Fruit fly (Drosophila melanogaster): Measurements from ENCODE around the gene kairos.

The kairos gene

DNA sequence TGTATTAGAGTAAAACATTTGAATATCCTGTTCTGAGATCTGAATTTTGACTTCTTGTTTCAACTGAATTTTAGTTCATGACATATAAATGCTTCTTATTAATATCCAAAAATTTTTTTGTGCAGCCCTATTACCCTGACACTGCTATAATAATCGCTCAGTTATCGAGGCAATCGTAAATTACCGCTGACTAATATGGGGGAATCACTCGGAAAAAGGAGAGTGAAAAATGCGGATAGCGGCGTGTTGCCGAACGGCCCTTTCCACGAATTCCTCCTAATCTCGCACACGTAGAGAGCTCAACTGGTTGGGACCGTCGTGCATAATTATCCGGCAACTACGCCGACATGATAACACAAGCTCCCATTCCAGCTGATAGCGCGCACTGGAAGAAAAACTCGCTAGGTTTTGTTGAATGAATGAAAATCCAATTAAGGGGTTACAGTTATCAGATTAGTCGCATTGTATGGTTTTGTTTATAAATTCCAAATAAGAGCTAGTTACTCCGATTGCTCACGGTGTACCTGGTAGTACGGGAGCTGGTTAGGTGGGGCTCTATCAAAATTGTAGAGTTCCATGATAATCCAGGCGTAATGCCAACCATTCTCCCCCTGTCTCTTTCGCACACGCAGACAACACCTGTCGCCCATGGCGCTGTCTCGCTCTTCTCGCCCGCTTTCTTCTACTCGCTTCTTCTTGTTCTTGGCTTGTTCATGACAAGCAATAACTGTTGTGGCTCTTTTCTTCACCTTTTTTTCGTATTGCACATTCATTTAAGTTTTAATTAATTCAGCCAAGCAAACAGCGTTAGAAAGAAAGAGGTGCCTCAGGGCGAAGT lies 12.0 kb upstream of the kairos start (continued):
- TF ChIP-seq Hr38 (GFP tag; optimal IDR thresholded peaks at IDR 0.05) (no peak), CG6808 (GFP tag; optimal IDR thresholded peaks at IDR 0.05) (no peak), net (GFP tag; optimal IDR thresholded peaks at IDR 0.05) (peak; percentile 48), CG10631 (GFP tag; optimal IDR thresholded peaks at IDR 0.05) (peak; percentile 30), acj6 (GFP tag; optimal IDR thresholded peaks at IDR 0.05) (peak; percentile 32), Gug (GFP tag; IDR thresholded peaks at IDR 0.05) (peak; percentile 73), Eip75B (GFP tag; optimal IDR thresholded peaks at IDR 0.05) (peak; percentile 2), dsx (GFP tag; optimal IDR thresholded peaks at IDR 0.05; ENCODE audit: poor library complexity, severe bottlenecking) (no peak), fd59A (GFP tag; optimal IDR thresholded peaks at IDR 0.05) (peak; percentile 31), CG16779 (tag; optimal IDR thresholded peaks at IDR 0.05) (no peak), CG3919 (GFP tag; optimal IDR thresholded peaks at IDR 0.05) (peak; percentile 48), CG6276 (GFP tag; optimal IDR thresholded peaks at IDR 0.05) (peak; percentile 37), CG4318 (GFP tag; optimal IDR thresholded peaks at IDR 0.05) (peak; percentile 51)

DNA sequence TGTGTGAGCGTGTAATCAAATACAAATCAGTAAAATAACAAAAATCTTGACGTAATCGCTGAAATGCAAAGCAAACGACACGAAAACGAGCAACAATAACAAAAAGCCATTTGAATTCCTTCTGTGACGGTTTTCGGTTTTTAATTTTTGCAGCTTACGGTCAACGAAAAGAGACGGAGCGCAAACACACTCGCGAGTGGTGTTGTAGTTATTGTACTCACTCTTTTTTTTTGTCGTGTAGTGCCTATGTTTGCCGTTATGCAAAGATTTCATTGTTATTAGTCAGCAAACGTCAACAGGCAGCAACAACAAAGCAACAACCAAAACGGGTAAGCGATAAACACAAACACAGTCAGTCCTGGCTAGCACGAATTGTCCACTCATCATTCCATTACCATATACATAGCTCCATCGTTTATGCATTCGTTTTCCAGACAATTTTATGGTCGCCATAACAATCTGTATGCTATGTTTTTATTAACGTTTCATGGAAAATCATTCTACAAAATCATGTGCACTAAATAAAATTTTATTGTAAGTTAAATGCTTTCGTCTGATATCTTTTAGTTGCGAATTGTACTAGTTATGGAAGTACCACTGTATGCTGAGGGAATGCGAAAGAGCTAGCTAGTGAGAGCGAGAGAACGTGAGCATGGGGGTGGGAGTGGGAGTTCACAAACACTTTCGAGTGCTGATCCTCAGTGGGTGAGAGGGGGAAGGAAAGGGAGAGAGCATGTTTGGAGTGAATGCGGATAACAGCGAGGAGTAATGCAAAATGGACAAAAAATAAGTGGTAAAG lies 11.1 kb upstream of the kairos start:
- peak; percentile 73 for TF ChIP-seq CG6276 (GFP tag; optimal IDR thresholded peaks at IDR 0.05)
- TF ChIP-seq Sox102F (GFP tag; optimal IDR thresholded peaks at IDR 0.05) = peak; percentile 79
- TF ChIP-seq eg (GFP tag; IDR thresholded peaks at IDR 0.05) = peak; percentile 77
- TF ChIP-seq CG8632 (GFP tag; optimal IDR thresholded peaks at IDR 0.05) = peak; percentile 51
- TF ChIP-seq CG31627 (GFP tag; optimal IDR thresholded peaks at IDR 0.05) = peak; percentile 75
- peak; percentile 31 for TF ChIP-seq fd59A (GFP tag; optimal IDR thresholded peaks at IDR 0.05)
- peak; percentile 78 for TF ChIP-seq Hr4 (GFP tag; optimal IDR thresholded peaks at IDR 0.05)
- no peak for TF ChIP-seq CG7368 (GFP tag; optimal IDR thresholded peaks at IDR 0.05)
- TF ChIP-seq CG6792 (GFP tag; optimal IDR thresholded peaks at IDR 0.05) = peak; percentile 44
- TF ChIP-seq CG11294 (GFP tag; IDR thresholded peaks at IDR 0.05) = peak; percentile 72; the same call in 1 of the 2 replicates
- TF ChIP-seq CG6808 (GFP tag; optimal IDR thresholded peaks at IDR 0.05) = peak; percentile 42
- peak; percentile 12 for TF ChIP-seq Lpt (GFP tag; optimal IDR thresholded peaks at IDR 0.05)
- TF ChIP-seq ss (GFP tag; optimal IDR thresholded peaks at IDR 0.05) = peak; percentile 46 to 73
- TF ChIP-seq Eip78C (GFP tag) = peak; percentile 93
- peak; percentile 65 for TF ChIP-seq Gug (GFP tag; IDR thresholded peaks at IDR 0.05)
- no peak for TF ChIP-seq fd85E (GFP tag; optimal IDR thresholded peaks at IDR 0.05)
- peak; percentile 67 for TF ChIP-seq esn (GFP tag; optimal IDR thresholded peaks at IDR 0.05)
- TF ChIP-seq CG6854 (GFP tag; optimal IDR thresholded peaks at IDR 0.05) = peak; percentile 19
- peak; percentile 46 for TF ChIP-seq Blimp-1 (GFP tag; optimal IDR thresholded peaks at IDR 0.05)
- TF ChIP-seq net (GFP tag; optimal IDR thresholded peaks at IDR 0.05) = peak; percentile 37
- TF ChIP-seq CG8319 (GFP tag; optimal IDR thresholded peaks at IDR 0.05) = no peak
- TF ChIP-seq Hr39 (GFP tag; optimal IDR thresholded peaks at IDR 0.05) = peak; percentile 71
- TF ChIP-seq Sox15 (GFP tag; optimal IDR thresholded peaks at IDR 0.05) = no peak
- TF ChIP-seq fkh (GFP tag; optimal IDR thresholded peaks at IDR 0.05) = peak; percentile 67
- TF ChIP-seq Eip93F (GFP tag; optimal IDR thresholded peaks at IDR 0.05) = no peak
- TF ChIP-seq CG9139 (GFP tag; optimal IDR thresholded peaks at IDR 0.05) = no peak
- TF ChIP-seq CG15336 (GFP tag; IDR thresholded peaks at IDR 0.05) = peak; percentile 90
- peak; percentile 83 for TF ChIP-seq CG8119 (GFP tag; IDR thresholded peaks at IDR 0.05)
- TF ChIP-seq vri (GFP tag; optimal IDR thresholded peaks at IDR 0.05) = peak; percentile 37
- peak; percentile 34 for TF ChIP-seq dac (GFP tag; optimal IDR thresholded peaks at IDR 0.05)
- TF ChIP-seq Hr38 (GFP tag; optimal IDR thresholded peaks at IDR 0.05) = no peak
- peak; percentile 68 for TF ChIP-seq Ets96B (tag; optimal IDR thresholded peaks at IDR 0.05)
- peak; percentile 53 for TF ChIP-seq achi (GFP tag; optimal IDR thresholded peaks at IDR 0.05)
- peak; percentile 15 for TF ChIP-seq CG1621 (tag; optimal IDR thresholded peaks at IDR 0.05)
- peak; percentile 47 for TF ChIP-seq acj6 (GFP tag; optimal IDR thresholded peaks at IDR 0.05)
- TF ChIP-seq salr (GFP tag; optimal IDR thresholded peaks at IDR 0.05) = peak in 1 of 2 experiments; percentile 51
- peak; percentile 33 for TF ChIP-seq CG11902 (GFP tag; optimal IDR thresholded peaks at IDR 0.05)
- peak; percentile 11 for TF ChIP-seq CG10631 (GFP tag; optimal IDR thresholded peaks at IDR 0.05)
- peak; percentile 27 for TF ChIP-seq CG16779 (tag; optimal IDR thresholded peaks at IDR 0.05)
- TF ChIP-seq Eip75B (GFP tag; optimal IDR thresholded peaks at IDR 0.05) = peak; percentile 50
- TF ChIP-seq OdsH (GFP tag; optimal IDR thresholded peaks at IDR 0.05) = peak; percentile 53

Data from whole organism, prepupa.